Fruit fly (Drosophila melanogaster): ENCODE data around the gene CG11723.
A peak's percentile ranks its signal among the peaks of the same experiment; 100 is the strongest.

DNA sequence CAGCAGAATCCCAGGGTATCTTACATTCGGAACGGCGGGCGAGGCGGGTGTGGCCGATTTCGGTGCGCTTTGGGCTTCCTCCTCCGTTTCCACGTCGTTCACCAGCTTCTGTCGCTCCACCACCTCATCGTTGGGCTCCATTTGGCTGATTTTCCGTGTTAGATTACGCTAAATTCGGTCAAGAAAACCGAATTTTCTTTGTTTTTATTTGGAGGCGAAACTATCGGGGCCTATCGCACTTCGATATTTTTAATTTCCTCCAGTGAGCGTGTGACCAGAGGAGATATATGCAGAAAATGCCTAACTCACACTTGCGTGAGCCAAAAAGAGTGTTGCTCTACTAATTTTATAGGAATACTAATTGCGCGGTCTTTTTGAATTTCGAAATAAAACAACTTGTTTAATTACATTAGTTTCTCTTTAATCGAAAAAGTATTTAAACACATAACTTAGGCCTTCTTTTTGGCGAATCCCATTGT is 45.1 kb upstream of the CG11723 start, which contains the start of gene CG10874:
- no peak for TF ChIP-seq kay (GFP tag; ENCODE audit: borderline replicate concordance)
- TF ChIP-seq pad (GFP tag; optimal IDR thresholded peaks at IDR 0.05) = peak; percentile 10
- no peak for TF ChIP-seq CG7045 (GFP tag; optimal IDR thresholded peaks at IDR 0.05)
- TF ChIP-seq CG33017 (tag; optimal IDR thresholded peaks at IDR 0.05) = no peak
- TF ChIP-seq CG14711 (tag; optimal IDR thresholded peaks at IDR 0.05) = no peak
- peak; percentile 29 for TF ChIP-seq Crg-1 (GFP tag; optimal IDR thresholded peaks at IDR 0.05)
- TF ChIP-seq bab1 (GFP tag; optimal IDR thresholded peaks at IDR 0.05) = peak; percentile 67
- no peak for TF ChIP-seq toe (GFP tag; optimal IDR thresholded peaks at IDR 0.05)
- no peak for TF ChIP-seq cnc (optimal IDR thresholded peaks at IDR 0.05)
- no peak for TF ChIP-seq Clk (GFP tag; optimal IDR thresholded peaks at IDR 0.05)
